2 fruit fly cellular contexts compared by ENCODE assay signal in genomic region chr2L:18707844-18708238, dm6.
TF ChIP-seq lines count a peak whose summit lies in the region.

No protein-coding gene starts in this region.

TF ChIP-seq in whole organism, embryonic, 481 proteins besides CTCF, POLR2A, EP300 and RAD21 (continued from another document and continues in another):
- TF ChIP-seq Trl (optimal IDR thresholded peaks at IDR 0.05; lab: Kevin White, UChicago) = no peak
- TF ChIP-seq Trl (GFP tag; optimal IDR thresholded peaks at IDR 0.05; lab: Kevin White, UChicago) = peak; percentile 12
- no peak for TF ChIP-seq hkb (optimal IDR thresholded peaks at IDR 0.05; lab: Kevin White, UChicago)
- TF ChIP-seq hkb (GFP tag; IDR thresholded peaks at IDR 0.05; lab: Robert Waterston, UW) = peak; percentile 45; the same call in 1 of the 2 replicates
- TF ChIP-seq E2f2 (GFP tag; IDR thresholded peaks at IDR 0.05; lab: Robert Waterston, UW) = peak; percentile 8; the same call in 1 of the 2 replicates
- peak; percentile 48; the same call in 1 of the 2 replicates for TF ChIP-seq CG17328 (GFP tag; IDR thresholded peaks at IDR 0.05; lab: Robert Waterston, UW)
- TF ChIP-seq Rfx (GFP tag; IDR thresholded peaks at IDR 0.05; lab: Robert Waterston, UW) = peak; percentile 56; the same call in 1 of the 2 replicates
- TF ChIP-seq bigmax (GFP tag; optimal IDR thresholded peaks at IDR 0.05; lab: Kevin White, UChicago) = no peak
- peak; percentile 20 for TF ChIP-seq CG16863 (GFP tag; optimal IDR thresholded peaks at IDR 0.05; lab: Kevin White, UChicago)
- peak; percentile 59 for TF ChIP-seq vvl (GFP tag; IDR thresholded peaks at IDR 0.05; lab: Robert Waterston, UW)
- TF ChIP-seq zfh2 (GFP tag; optimal IDR thresholded peaks at IDR 0.05; lab: Kevin White, UChicago) = peak; percentile 9
- no peak; the same call in 2 of the 3 replicates for TF ChIP-seq ken (GFP tag; IDR thresholded peaks at IDR 0.05; lab: Robert Waterston, UW)
- peak; percentile 33 for TF ChIP-seq bab2 (GFP tag; optimal IDR thresholded peaks at IDR 0.05; lab: Kevin White, UChicago)
- peak; percentile 42; the same call in 1 of the 2 replicates for TF ChIP-seq CG14441 (GFP tag; IDR thresholded peaks at IDR 0.05; lab: Robert Waterston, UW)
- peak; percentile 100 for TF ChIP-seq CG15073 (GFP tag; optimal IDR thresholded peaks at IDR 0.05; lab: Kevin White, UChicago)
- no peak for TF ChIP-seq Abd-B (GFP tag; optimal IDR thresholded peaks at IDR 0.05; lab: Kevin White, UChicago)
- peak; percentile 19 for TF ChIP-seq CG7839 (tag; optimal IDR thresholded peaks at IDR 0.05; lab: Kevin White, UChicago)
- TF ChIP-seq pan (optimal IDR thresholded peaks at IDR 0.05; lab: Kevin White, UChicago) = no peak
- TF ChIP-seq pan (GFP tag; optimal IDR thresholded peaks at IDR 0.05 in 1 of 2, IDR thresholded peaks at IDR 0.05 in 1 of 2) = peak in 1 of 2 experiments; percentile 41
- peak; percentile 44 for TF ChIP-seq mam (GFP tag; optimal IDR thresholded peaks at IDR 0.05; lab: Kevin White, UChicago)
- peak; percentile 46 for TF ChIP-seq Elba2 (GFP tag; optimal IDR thresholded peaks at IDR 0.05; lab: Kevin White, UChicago)
- TF ChIP-seq CG2712 (tag; optimal IDR thresholded peaks at IDR 0.05; lab: Kevin White, UChicago) = peak; percentile 4
- TF ChIP-seq lilli (GFP tag; optimal IDR thresholded peaks at IDR 0.05; lab: Kevin White, UChicago) = peak; percentile 41
- TF ChIP-seq knrl (GFP tag; IDR thresholded peaks at IDR 0.05; lab: Robert Waterston, UW; ENCODE audit: partially characterized antibody) = no peak
- no peak for TF ChIP-seq twi (tag; optimal IDR thresholded peaks at IDR 0.05; lab: Kevin White, UChicago)
- TF ChIP-seq CG2120 (GFP tag; optimal IDR thresholded peaks at IDR 0.05; lab: Kevin White, UChicago) = peak; percentile 70
- TF ChIP-seq Fer3 (tag; optimal IDR thresholded peaks at IDR 0.05; lab: Kevin White, UChicago) = peak; percentile 28
- peak; percentile 8 for TF ChIP-seq grau (tag; optimal IDR thresholded peaks at IDR 0.05; lab: Kevin White, UChicago)
- peak; percentile 53 for TF ChIP-seq cwo (GFP tag; optimal IDR thresholded peaks at IDR 0.05; lab: Kevin White, UChicago)
- peak; percentile 32 for TF ChIP-seq CG10366 (GFP tag; IDR thresholded peaks at IDR 0.05; lab: Robert Waterston, UW)
- TF ChIP-seq ind (GFP tag; optimal IDR thresholded peaks at IDR 0.05; lab: Kevin White, UChicago) = peak; percentile 33
- peak; percentile 16 for TF ChIP-seq vfl (GFP tag; optimal IDR thresholded peaks at IDR 0.05; lab: Kevin White, UChicago)
- TF ChIP-seq CG9609 (GFP tag; optimal IDR thresholded peaks at IDR 0.05; lab: Kevin White, UChicago) = no peak
- peak; percentile 25 for TF ChIP-seq crc (GFP tag; optimal IDR thresholded peaks at IDR 0.05; lab: Kevin White, UChicago)
- TF ChIP-seq Fer1 (GFP tag; optimal IDR thresholded peaks at IDR 0.05; lab: Kevin White, UChicago) = peak; percentile 20
- no peak for TF ChIP-seq CG10979 (tag; optimal IDR thresholded peaks at IDR 0.05; lab: Kevin White, UChicago)
- TF ChIP-seq Xrp1 (GFP tag; IDR thresholded peaks at IDR 0.05; lab: Robert Waterston, UW) = peak; percentile 31; the same call in 1 of the 2 replicates
- TF ChIP-seq ara (GFP tag; IDR thresholded peaks at IDR 0.05; lab: Robert Waterston, UW) = no peak
- TF ChIP-seq Pdp1 (GFP tag; optimal IDR thresholded peaks at IDR 0.05; lab: Kevin White, UChicago) = peak in 1 of 2 experiments; percentile 13
- TF ChIP-seq lbe (GFP tag; optimal IDR thresholded peaks at IDR 0.05; lab: Kevin White, UChicago) = peak; percentile 7
- TF ChIP-seq CG11456 (GFP tag; IDR thresholded peaks at IDR 0.05; lab: Robert Waterston, UW) = 0 out of 3 replicates have a peak, but pooled peaks have one; percentile 10
- TF ChIP-seq Sox102F (GFP tag; optimal IDR thresholded peaks at IDR 0.05; lab: Kevin White, UChicago) = no peak
- peak; percentile 7 for TF ChIP-seq CG12155 (GFP tag; optimal IDR thresholded peaks at IDR 0.05; lab: Kevin White, UChicago)
- TF ChIP-seq gem (tag; optimal IDR thresholded peaks at IDR 0.05; lab: Kevin White, UChicago) = peak; percentile 43
- TF ChIP-seq CG14014 (GFP tag; IDR thresholded peaks at IDR 0.05; lab: Robert Waterston, UW) = peak; percentile 43; the same call in 1 of the 2 replicates
- TF ChIP-seq Neu2 (GFP tag; optimal IDR thresholded peaks at IDR 0.05; lab: Kevin White, UChicago; ENCODE audit: borderline replicate concordance) = no peak
- TF ChIP-seq CG9876 (GFP tag; optimal IDR thresholded peaks at IDR 0.05; lab: Kevin White, UChicago) = no peak
- no peak for TF ChIP-seq tll (GFP tag; optimal IDR thresholded peaks at IDR 0.05; lab: Kevin White, UChicago)
- TF ChIP-seq CG3281 (GFP tag; optimal IDR thresholded peaks at IDR 0.05; lab: Kevin White, UChicago) = peak; percentile 30
- TF ChIP-seq CG11695 (GFP tag; IDR thresholded peaks at IDR 0.05; lab: Robert Waterston, UW) = 0 out of 3 replicates have a peak, but pooled peaks have one; percentile 17
- TF ChIP-seq Meics (GFP tag; optimal IDR thresholded peaks at IDR 0.05; lab: Kevin White, UChicago) = peak; percentile 17
- peak; percentile 13 for TF ChIP-seq lab (GFP tag; optimal IDR thresholded peaks at IDR 0.05; lab: Kevin White, UChicago)
- peak; percentile 32 for TF ChIP-seq CG15514 (GFP tag; optimal IDR thresholded peaks at IDR 0.05; lab: Kevin White, UChicago)
- TF ChIP-seq Antp (GFP tag; optimal IDR thresholded peaks at IDR 0.05; lab: Kevin White, UChicago) = peak; percentile 3
- peak; percentile 44; the same call in 1 of the 3 replicates for TF ChIP-seq dysf (GFP tag; IDR thresholded peaks at IDR 0.05; lab: Robert Waterston, UW)
- TF ChIP-seq luna (GFP tag; optimal IDR thresholded peaks at IDR 0.05; lab: Kevin White, UChicago) = peak; percentile 21
- peak; percentile 10 for TF ChIP-seq Chrac-16 (GFP tag; optimal IDR thresholded peaks at IDR 0.05; lab: Kevin White, UChicago)
- peak; percentile 40 for TF ChIP-seq az2 (GFP tag; optimal IDR thresholded peaks at IDR 0.05; lab: Kevin White, UChicago)
- peak; percentile 23 for TF ChIP-seq Hr3 (GFP tag; optimal IDR thresholded peaks at IDR 0.05; lab: Kevin White, UChicago)
- no peak for TF ChIP-seq ash1 (GFP tag; optimal IDR thresholded peaks at IDR 0.05; lab: Kevin White, UChicago)
- peak; percentile 92 for TF ChIP-seq Med (GFP tag; lab: Kevin White, UChicago)
- peak; percentile 41 for TF ChIP-seq Hmr (GFP tag; optimal IDR thresholded peaks at IDR 0.05; lab: Kevin White, UChicago)
- TF ChIP-seq CG13775 (GFP tag; optimal IDR thresholded peaks at IDR 0.05; lab: Kevin White, UChicago) = no peak
- TF ChIP-seq CG1647 (GFP tag; optimal IDR thresholded peaks at IDR 0.05; lab: Kevin White, UChicago) = peak; percentile 15

TF ChIP-seq in whole organism, prepupa, 60 proteins besides CTCF, POLR2A, EP300 and RAD21 (continued from another document):
- TF ChIP-seq CG10669 (GFP tag; optimal IDR thresholded peaks at IDR 0.05; lab: Kevin White, UChicago) (peak; percentile 11), svp (GFP tag; lab: Kevin White, UChicago) (no peak), pdm3 (GFP tag; optimal IDR thresholded peaks at IDR 0.05; lab: Kevin White, UChicago) (peak; percentile 56), CG4318 (GFP tag; optimal IDR thresholded peaks at IDR 0.05; lab: Kevin White, UChicago) (no peak), CG10631 (GFP tag; optimal IDR thresholded peaks at IDR 0.05; lab: Kevin White, UChicago) (peak; percentile 44), CG9139 (GFP tag; optimal IDR thresholded peaks at IDR 0.05; lab: Kevin White, UChicago) (no peak), topi (GFP tag; optimal IDR thresholded peaks at IDR 0.05; lab: Kevin White, UChicago) (peak; percentile 62), Sox102F (GFP tag; optimal IDR thresholded peaks at IDR 0.05; lab: Kevin White, UChicago) (peak; percentile 19), fkh (GFP tag; optimal IDR thresholded peaks at IDR 0.05; lab: Kevin White, UChicago) (peak; percentile 61), net (GFP tag; optimal IDR thresholded peaks at IDR 0.05; lab: Kevin White, UChicago) (peak; percentile 55), CG7368 (GFP tag; optimal IDR thresholded peaks at IDR 0.05; lab: Kevin White, UChicago) (peak; percentile 47), fd59A (GFP tag; optimal IDR thresholded peaks at IDR 0.05; lab: Kevin White, UChicago) (peak; percentile 9), Eip75B (GFP tag; optimal IDR thresholded peaks at IDR 0.05; lab: Kevin White, UChicago) (peak; percentile 44), Hr4 (GFP tag; optimal IDR thresholded peaks at IDR 0.05; lab: Kevin White, UChicago) (peak; percentile 71), Ets21C (GFP tag; optimal IDR thresholded peaks at IDR 0.05; lab: Kevin White, UChicago) (no peak), CG6854 (GFP tag; optimal IDR thresholded peaks at IDR 0.05; lab: Kevin White, UChicago) (no peak), Hr39 (GFP tag; optimal IDR thresholded peaks at IDR 0.05; lab: Kevin White, UChicago) (peak; percentile 58), CG32006 (GFP tag; optimal IDR thresholded peaks at IDR 0.05; lab: Kevin White, UChicago) (peak; percentile 9), CG11902 (GFP tag; optimal IDR thresholded peaks at IDR 0.05; lab: Kevin White, UChicago) (peak; percentile 3), Gug (GFP tag; IDR thresholded peaks at IDR 0.05; lab: Robert Waterston, UW) (no peak), CG8632 (GFP tag; optimal IDR thresholded peaks at IDR 0.05; lab: Kevin White, UChicago) (no peak), CG8119 (GFP tag; IDR thresholded peaks at IDR 0.05; lab: Robert Waterston, UW) (no peak), Lpt (GFP tag; optimal IDR thresholded peaks at IDR 0.05; lab: Kevin White, UChicago) (no peak), CG11762 (GFP tag; optimal IDR thresholded peaks at IDR 0.05; lab: Kevin White, UChicago; ENCODE audit: insufficient read depth) (peak; percentile 14), lz (GFP tag; optimal IDR thresholded peaks at IDR 0.05; lab: Kevin White, UChicago) (peak; percentile 61), spab (GFP tag; optimal IDR thresholded peaks at IDR 0.05; lab: Kevin White, UChicago) (no peak), cyc (GFP tag; optimal IDR thresholded peaks at IDR 0.05; lab: Kevin White, UChicago) (peak; percentile 34), Met (GFP tag; optimal IDR thresholded peaks at IDR 0.05; lab: Kevin White, UChicago) (peak; percentile 56), CG11294 (GFP tag; IDR thresholded peaks at IDR 0.05; lab: Robert Waterston, UW) (no peak), Eip78C (GFP tag; lab: Kevin White, UChicago) (peak; percentile 89), Sox15 (GFP tag; optimal IDR thresholded peaks at IDR 0.05; lab: Kevin White, UChicago) (no peak), CG6792 (GFP tag; optimal IDR thresholded peaks at IDR 0.05; lab: Kevin White, UChicago) (peak; percentile 38), eg (GFP tag; IDR thresholded peaks at IDR 0.05; lab: Robert Waterston, UW) (0 out of 3 replicates have a peak, but pooled peaks have one; percentile 54), fd85E (GFP tag; optimal IDR thresholded peaks at IDR 0.05; lab: Kevin White, UChicago) (no peak), Blimp-1 (GFP tag; optimal IDR thresholded peaks at IDR 0.05; lab: Kevin White, UChicago) (no peak), Eip93F (GFP tag; optimal IDR thresholded peaks at IDR 0.05; lab: Kevin White, UChicago) (no peak), CG34406 (GFP tag; optimal IDR thresholded peaks at IDR 0.05; lab: Kevin White, UChicago) (no peak)
TF ChIP-seq in whole organism, prepupa: peak in this region for 32.
